Fruit fly (Drosophila melanogaster) whole organism, adult: Measurements from ENCODE around the gene ppk16.

ENCODE experiments used
- CG7101 ChIP-seq: fragments of 200-800 bp; sonication (Bioruptor generic); optimal IDR thresholded peaks from 2 replicates; lab custom pipeline; 2018; ENCODE audit warnings: missing biosample characterization, mild to moderate bottlenecking, missing genetic modification characterization, moderate library complexity
- pad ChIP-seq: fragments of 200-800 bp; sonication (Bioruptor generic); optimal IDR thresholded peaks from 3 replicates; lab custom pipeline; 2017; ENCODE audit warnings: missing biosample characterization, missing genetic modification characterization, mild to moderate bottlenecking, moderate library complexity, missing genetic modification reagents

DNA sequence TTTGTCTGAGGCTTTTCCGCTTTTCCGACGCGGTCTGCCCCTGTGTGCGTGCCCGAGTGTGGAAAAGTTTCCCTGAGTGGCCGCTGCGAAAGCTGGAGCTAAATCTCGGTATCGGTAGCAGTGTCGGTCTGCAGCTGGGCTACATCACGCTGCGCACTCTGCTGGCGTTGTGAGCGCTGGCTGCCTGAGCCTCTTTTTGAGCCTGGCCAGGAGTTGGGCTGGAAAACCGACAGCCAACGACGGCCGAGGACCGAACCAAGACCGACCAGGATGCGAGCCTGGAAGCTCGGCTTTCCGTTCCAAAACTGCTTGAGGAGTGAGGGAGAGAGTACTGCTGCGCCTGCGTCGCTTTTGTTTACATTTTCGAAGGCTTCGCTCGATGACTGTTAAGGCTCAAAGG lies 31.0 kb downstream of the ppk16 start:
- no peak for TF ChIP-seq pad (GFP tag; lab: Kevin White, UChicago)
- no peak for TF ChIP-seq CG7101 (tag; lab: Kevin White, UChicago)
